Fruit fly (Drosophila melanogaster) whole organism, wandering third instar larva: ENCODE measurements around the gene CG14710.

Source experiments
- Mio ChIP-seq: sonication (Bioruptor generic); optimal IDR thresholded peaks from 2 replicates; lab custom pipeline; 2016; ENCODE audit warnings: missing biosample characterization, missing genetic modification characterization
- Myc ChIP-seq: fragments of >200 bp; optimal IDR thresholded peaks from 2 replicates; lab custom pipeline; 2017
- Sp1 ChIP-seq: fragments of 200-800 bp; sonication (Bioruptor generic); optimal IDR thresholded peaks from 3 replicates; lab custom pipeline; 2019; ENCODE audit warnings: missing biosample characterization, mild to moderate bottlenecking, missing genetic modification characterization, moderate library complexity
- dsf ChIP-seq: sonication (Bioruptor generic); optimal IDR thresholded peaks from 2 replicates; lab custom pipeline; 2016; ENCODE audit warnings: missing biosample characterization, missing genetic modification characterization, borderline replicate concordance
- psq ChIP-seq: fragments of 200-800 bp; sonication (Bioruptor generic); optimal IDR thresholded peaks from 3 replicates; lab custom pipeline; 2017; ENCODE audit warnings: missing biosample characterization, mild to moderate bottlenecking, missing genetic modification characterization, moderate library complexity
- rgr ChIP-seq: fragments of 200-800 bp; sonication (Bioruptor generic); optimal IDR thresholded peaks from 3 replicates; lab custom pipeline; 2016; ENCODE audit warnings: missing biosample characterization, mild to moderate bottlenecking, missing genetic modification characterization
- sage ChIP-seq: fragments of 200-800 bp; sonication (Bioruptor generic); optimal IDR thresholded peaks from 2 replicates; lab custom pipeline; 2016; ENCODE audit warnings: missing biosample characterization, mild to moderate bottlenecking, missing genetic modification characterization

DNA sequence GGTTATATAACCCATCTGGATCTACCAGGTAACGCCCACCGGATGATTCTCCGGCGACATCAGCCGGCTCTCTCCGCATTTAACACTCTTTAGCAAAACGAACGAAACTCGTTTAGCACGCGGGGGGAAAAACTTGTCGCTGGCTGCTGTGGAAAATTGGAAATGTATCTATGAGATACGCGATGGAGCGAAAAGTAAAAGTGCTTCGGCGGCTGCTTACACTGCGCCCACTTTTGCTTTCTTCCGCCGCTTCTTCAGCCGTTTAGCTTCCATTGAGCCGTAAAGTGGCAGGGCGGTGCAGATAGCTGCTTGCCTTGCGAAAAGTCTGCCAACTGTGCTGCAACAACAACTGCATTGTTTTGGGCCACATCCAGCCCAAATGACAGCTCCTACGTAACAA, 41.3 kb downstream of the CG14710 start:
- no peak for TF ChIP-seq Myc (lab: Kevin White, UChicago)
- TF ChIP-seq psq (GFP tag; lab: Kevin White, UChicago) = no peak
- no peak for TF ChIP-seq Sp1 (GFP tag; lab: Kevin White, UChicago)
- no peak for TF ChIP-seq Mio (GFP tag; lab: Kevin White, UChicago)
- TF ChIP-seq dsf = no peak
- TF ChIP-seq sage (GFP tag; lab: Kevin White, UChicago) = no peak
- TF ChIP-seq rgr (GFP tag; lab: Kevin White, UChicago) = no peak
